Worm (Caenorhabditis elegans): Measurements from ENCODE around the gene F15H10.12.

ce11 chrV:10395173-10395766, 14.6 kb downstream of the F15H10.12 start, which contains the start of the genes col-151 and ugt-1:
- peak; percentile 63 for TF ChIP-seq nhr-28 (tag; optimal IDR thresholded peaks at IDR 0.05)
- TF ChIP-seq daf-19 (GFP tag; conservative IDR thresholded peaks at IDR 0.05), result no peak
- no peak for TF ChIP-seq ceh-32 (tag; optimal IDR thresholded peaks at IDR 0.05; ENCODE audit: poor library complexity)
